Worm (Caenorhabditis elegans) whole organism, L4/young adult: Measurements from ENCODE around the gene C16C8.4.
"Not testable (repeated sequence)": the region's sequence is repeated elsewhere in the genome, so short reads cannot be mapped to it uniquely, and the experiment has no call there.

Experiments used
- W03F9.2 ChIP-seq: fragments of 150-350 bp; optimal IDR thresholded peaks from 2 replicates; lab custom pipeline; 2014; ENCODE audit warnings: missing biosample characterization, missing genetic modification characterization
- dao-5 ChIP-seq: sonication (generic microtip); optimal IDR thresholded peaks from 2 replicates; lab custom pipeline; 2016; ENCODE audit warnings: missing genotype, missing genetic modification characterization, moderate library complexity, missing compliant biosample characterization
- him-1 ChIP-seq: sonication (generic microtip); optimal IDR thresholded peaks from 2 replicates; lab custom pipeline; 2016; ENCODE audit warnings: missing genotype, missing genetic modification reagents, missing genetic modification characterization, missing compliant biosample characterization

C16C8.4 gene

DNA sequence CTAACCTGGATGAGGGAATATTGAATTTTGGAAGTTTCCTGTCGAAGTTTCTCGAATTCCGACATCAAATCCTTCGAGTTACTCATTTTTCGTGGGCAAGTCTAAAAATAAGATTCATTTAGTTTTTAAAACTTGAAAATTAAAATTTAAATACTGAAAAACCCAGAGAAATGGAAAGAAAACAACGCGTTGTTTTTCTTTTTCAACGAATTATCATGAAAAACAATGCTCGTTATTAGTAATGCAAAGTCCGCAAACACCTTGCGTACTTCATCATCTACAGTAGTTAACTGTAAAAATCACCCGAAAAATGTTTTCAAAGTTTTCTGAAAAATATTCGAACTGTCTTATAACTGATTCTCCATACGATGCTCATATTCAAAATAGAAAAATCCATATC lies at the start of gene C16C8.4:
C16C8.4 (minus strand) TSS at position 101 of the 400 bp plus-strand sequence.
- no peak for TF ChIP-seq him-1 (tag; lab: Kevin White, UChicago)
- TF ChIP-seq dao-5 (tag; lab: Kevin White, UChicago), result no peak
- TF ChIP-seq W03F9.2, result no peak

DNA sequence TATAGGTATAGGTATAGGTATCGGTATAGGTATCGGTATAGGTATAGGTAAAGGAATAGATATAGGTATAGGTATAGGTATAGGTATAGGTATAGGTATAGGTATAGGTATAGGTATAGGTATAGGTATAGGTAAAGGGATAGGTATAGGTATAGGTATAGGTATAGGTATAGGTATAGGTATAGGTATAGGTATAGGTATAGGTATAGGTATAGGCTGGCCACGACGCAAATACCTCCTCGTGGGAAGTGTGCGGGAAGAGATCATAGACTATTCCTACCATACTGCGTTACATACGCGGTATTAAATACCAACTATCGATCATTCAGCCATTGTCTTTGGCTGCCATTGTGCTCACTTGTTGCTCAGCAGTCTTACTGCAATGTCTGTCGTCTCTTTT lies 46.6 kb upstream of the C16C8.4 start, which contains the start of gene fbxb-112:
fbxb-112 (plus strand) TSS at position 301 of the 400 bp plus-strand sequence.
- not testable (repeated sequence) for TF ChIP-seq W03F9.2; him-1 (tag; lab: Kevin White, UChicago); dao-5 (tag; lab: Kevin White, UChicago)

DNA sequence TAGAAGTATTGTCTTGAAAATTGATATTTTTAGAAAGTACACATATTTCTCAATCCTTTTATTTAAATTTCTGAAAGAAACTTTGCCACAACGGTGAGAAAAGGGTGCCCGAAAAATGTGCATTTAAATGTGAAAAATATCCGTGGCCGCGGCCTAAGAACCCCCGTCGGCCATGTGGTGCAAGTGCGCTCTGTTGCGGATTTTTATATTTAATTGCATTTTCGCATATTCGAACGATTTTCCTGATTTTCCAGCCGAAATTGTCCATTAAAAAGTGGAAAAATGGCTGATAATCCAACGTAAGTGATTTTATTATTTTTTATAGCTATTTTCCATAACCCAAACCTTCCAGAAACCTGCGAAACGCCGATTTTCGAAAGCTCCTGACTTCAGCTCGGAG lies 38.1 kb upstream of the C16C8.4 start, which contains the start of gene smu-2:
smu-2 (plus strand) TSS at position 178 of the 400 bp plus-strand sequence.
- TF ChIP-seq dao-5 (tag; lab: Kevin White, UChicago) (no peak), W03F9.2 (no peak), him-1 (tag; lab: Kevin White, UChicago) (no peak)

DNA sequence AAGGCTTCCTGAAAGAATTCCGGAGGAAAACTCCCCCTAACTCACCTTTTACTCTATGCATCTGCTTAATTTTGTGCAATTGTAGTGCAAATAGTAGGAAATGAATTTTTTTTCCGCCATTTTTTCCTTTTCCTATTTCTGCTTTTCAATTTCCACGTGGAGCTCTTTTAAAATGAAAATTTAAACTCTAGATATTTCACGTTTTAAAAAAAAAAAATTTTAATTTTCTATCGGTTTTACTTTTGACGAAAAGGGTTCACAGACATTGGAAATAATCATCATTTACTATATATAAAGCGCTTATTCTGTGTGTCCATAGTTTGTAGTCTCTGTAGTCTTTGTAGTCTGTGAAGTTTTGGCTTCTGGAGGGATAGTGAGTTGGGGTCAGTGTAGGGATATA lies 37.4 kb upstream of the C16C8.4 start, which contains the start of gene Y49F6B.8:
Y49F6B.8 (minus strand) TSS at position 101 of the 400 bp plus-strand sequence.
- TF ChIP-seq dao-5 (tag; lab: Kevin White, UChicago), result no peak
- no peak for TF ChIP-seq him-1 (tag; lab: Kevin White, UChicago)
- no peak for TF ChIP-seq W03F9.2

DNA sequence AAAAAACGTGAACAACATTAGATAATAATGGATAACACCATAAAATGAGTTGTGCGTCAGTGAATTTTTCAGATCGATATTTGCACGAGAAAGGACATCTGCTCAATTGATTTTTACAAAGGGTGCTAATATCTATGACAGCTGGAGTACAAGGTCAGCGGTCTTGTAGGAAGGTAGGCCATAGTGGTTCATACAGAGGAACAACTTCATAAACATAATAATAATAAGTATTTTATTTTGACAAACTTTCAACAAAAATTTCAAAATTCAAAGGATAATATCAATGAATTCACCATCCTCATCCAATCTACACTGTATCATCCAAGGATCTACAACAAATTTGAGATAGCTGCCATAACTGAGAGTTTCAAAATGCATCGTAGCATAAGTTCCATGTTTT lies 33.0 kb upstream of the C16C8.4 start, which contains the start of gene fbxb-104:
fbxb-104 (minus strand) TSS at position 101 of the 400 bp plus-strand sequence.
- TF ChIP-seq W03F9.2, result no peak
- TF ChIP-seq him-1 (tag; lab: Kevin White, UChicago), result no peak
- no peak for TF ChIP-seq dao-5 (tag; lab: Kevin White, UChicago)

DNA sequence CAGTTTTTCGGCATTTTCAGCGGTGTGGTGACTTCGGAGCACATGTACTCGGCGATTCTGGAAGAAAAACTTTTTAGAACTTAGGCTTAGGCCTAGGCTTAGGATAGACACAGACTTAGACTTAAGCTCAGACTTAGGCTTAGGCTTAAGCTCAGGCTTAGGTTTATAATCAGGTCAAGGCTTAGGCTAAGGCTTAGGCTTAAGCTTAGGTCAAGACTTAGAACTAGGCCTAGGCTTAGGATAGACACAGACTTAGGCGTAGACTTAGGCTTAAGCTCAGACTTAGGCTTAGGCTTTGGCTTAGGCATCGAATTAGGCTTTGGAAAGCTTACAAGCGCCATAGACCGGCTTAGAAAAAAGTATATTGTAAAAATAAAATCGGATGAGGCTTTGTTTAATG lies 32.4 kb upstream of the C16C8.4 start:
- TF ChIP-seq dao-5 (tag; lab: Kevin White, UChicago) (no peak), him-1 (tag; lab: Kevin White, UChicago) (no peak), W03F9.2 (no peak)

DNA sequence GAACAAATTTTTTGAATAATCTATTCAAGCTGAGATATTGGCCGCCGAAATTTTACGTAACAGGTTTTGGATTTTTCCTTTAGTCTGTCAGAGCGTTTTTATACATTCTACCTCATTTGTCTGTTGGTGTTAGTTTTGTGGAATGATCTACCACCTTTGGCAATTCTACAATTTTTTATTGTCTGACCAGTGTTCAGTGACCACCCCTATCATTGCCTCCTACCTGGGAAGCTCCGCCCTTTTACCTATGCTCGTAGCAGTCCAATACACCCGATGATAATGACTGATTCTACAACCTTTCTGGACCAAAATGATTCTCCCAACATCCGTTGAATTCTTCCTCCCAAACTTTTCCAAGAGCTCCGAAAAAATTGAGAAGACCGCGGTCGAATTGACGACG lies 29.6 kb upstream of the C16C8.4 start, which contains the start of gene sdz-32:
sdz-32 (plus strand) TSS at position 301 of the 400 bp plus-strand sequence.
- TF ChIP-seq him-1 (tag; lab: Kevin White, UChicago) (no peak), W03F9.2 (no peak), dao-5 (tag; lab: Kevin White, UChicago) (no peak)

DNA sequence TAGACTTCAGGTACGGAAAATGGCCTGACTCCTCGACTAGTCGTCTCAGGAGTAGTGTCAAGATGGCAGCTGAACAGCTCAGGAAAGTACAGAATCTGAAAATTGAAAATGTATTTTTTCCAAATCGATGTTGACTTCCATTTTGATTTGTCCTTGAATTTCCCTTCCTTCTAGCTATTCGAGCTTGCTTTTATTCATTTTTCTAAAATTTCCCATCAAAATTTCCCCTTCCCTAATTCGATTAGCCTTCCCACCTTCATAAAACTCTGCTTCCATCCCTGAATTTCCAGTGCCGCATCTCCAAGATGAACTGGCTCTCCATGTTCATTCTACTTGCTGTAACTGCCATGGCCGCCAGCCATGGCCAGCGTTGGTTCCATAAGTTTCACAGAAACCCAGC lies 28.6 kb upstream of the C16C8.4 start, which contains the start of gene Y49F6B.6:
Y49F6B.6 (plus strand) TSS at position 301 of the 400 bp plus-strand sequence.
- TF ChIP-seq dao-5 (tag; lab: Kevin White, UChicago) (no peak), him-1 (tag; lab: Kevin White, UChicago) (no peak)

DNA sequence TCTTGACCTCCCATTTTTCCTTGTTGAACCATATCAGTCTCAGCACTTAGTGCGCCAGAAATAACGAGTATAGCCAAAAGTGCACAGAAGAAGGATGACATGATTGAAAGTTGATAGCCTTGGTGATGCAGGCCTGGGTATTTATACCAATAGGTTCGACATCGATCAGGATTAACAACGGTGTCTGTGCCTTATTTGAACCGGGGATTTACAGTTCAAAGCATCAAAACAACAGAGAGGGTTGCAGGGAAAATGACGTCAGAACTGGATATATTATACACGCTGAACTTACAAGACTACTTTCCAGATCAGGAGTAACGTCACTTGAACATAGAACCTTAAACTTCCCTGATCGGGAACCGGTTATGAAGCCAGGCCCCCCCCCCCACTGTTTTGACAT lies 28.1 kb upstream of the C16C8.4 start, which contains the start of gene Y49F6B.12:
Y49F6B.12 (minus strand) TSS at position 101 of the 400 bp plus-strand sequence.
- TF ChIP-seq him-1 (tag; lab: Kevin White, UChicago) (no peak), W03F9.2 (no peak)

DNA sequence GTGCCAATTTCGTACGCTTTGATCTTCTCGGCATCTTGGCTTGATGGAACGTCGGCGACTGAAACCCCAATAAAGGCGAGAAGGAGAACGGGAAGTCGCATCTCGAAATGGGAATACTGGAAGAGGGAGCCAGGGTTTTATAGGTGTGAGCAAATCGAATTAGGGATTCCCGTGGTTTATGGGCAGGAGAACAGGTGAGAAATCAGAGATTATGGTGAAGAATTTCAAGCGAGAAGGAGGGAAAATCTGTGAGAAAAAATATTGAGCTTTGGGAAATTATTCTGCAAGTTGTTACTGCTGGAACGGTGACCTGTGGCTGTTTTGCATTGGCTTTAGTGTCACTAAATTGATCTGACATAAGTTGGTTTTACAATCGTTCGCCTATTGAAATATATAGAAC lies 27.4 kb upstream of the C16C8.4 start, which contains the start of gene Y49F6B.13:
Y49F6B.13 (minus strand) TSS at position 101 of the 400 bp plus-strand sequence.
- TF ChIP-seq W03F9.2 (no peak), him-1 (tag; lab: Kevin White, UChicago) (no peak), dao-5 (tag; lab: Kevin White, UChicago) (no peak)

DNA sequence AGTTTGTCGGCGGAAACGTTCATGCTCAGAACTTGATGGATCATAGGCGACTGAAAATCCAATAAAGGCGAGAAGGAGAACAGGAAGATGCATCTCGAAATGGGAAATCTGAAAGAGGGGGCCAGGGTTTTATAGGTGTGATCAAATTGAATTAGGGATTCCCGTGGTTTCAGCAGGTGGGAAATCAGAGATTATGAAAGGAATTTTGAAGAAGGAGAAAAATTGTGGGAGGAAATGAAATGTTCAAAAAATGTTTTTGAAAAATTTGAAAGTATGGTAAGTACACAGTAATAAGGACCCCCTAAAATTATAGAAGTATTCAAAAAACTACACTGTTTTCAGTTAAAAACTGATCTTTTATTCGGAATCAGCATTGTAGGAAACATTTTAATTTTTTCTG lies 26.4 kb upstream of the C16C8.4 start, which contains the start of gene Y49F6B.20:
Y49F6B.20 (minus strand) TSS at position 101 of the 400 bp plus-strand sequence.
- TF ChIP-seq him-1 (tag; lab: Kevin White, UChicago), result no peak
- TF ChIP-seq dao-5 (tag; lab: Kevin White, UChicago), result no peak
- no peak for TF ChIP-seq W03F9.2

DNA sequence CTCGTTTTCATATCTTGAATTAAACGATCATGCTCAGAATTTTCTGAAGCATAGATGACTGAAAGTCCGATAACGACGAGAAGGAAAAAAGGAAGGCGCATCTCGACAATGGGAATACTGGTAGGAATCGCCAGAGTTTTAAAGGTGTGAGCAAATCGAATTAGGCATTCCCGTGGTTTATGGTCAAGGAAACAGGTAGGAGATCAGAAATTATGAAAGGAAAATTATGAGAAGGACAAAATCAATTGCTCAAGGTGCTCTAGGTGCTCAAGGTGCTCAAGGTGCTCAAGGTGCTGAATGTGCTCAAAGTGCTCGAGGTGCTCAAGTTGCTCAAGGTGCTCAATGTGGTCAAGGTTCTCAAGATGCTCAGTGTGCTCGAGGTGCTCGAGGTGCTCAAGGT lies 20.4 kb upstream of the C16C8.4 start, which contains the start of gene C16C8.10:
C16C8.10 (minus strand) TSS at position 101 of the 400 bp plus-strand sequence.
- TF ChIP-seq dao-5 (tag; lab: Kevin White, UChicago); him-1 (tag; lab: Kevin White, UChicago); W03F9.2: not testable (repeated sequence)

DNA sequence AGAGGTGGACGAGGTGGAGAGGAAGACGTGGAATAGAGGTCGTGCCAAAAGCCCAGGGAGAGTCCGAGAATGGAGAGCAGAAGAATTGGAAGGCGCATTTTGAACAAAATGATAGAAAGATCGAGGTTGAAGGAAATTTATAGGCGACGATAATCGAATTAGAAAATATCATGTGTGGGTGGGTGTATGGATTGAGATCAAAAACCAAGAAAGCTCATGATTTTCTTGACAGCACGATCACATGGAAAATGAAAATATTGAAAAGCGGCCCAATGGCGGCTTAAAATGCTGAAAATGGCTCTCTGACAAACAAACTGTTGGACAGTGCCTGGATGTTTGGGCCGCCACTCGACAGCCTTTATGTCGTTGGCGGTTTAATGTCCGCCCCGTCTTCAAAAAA lies 18.9 kb upstream of the C16C8.4 start, which contains the start of gene C16C8.9:
C16C8.9 (minus strand) TSS at position 101 of the 400 bp plus-strand sequence.
- no peak for TF ChIP-seq dao-5 (tag; lab: Kevin White, UChicago)
- TF ChIP-seq him-1 (tag; lab: Kevin White, UChicago), result no peak
- TF ChIP-seq W03F9.2, result no peak

DNA sequence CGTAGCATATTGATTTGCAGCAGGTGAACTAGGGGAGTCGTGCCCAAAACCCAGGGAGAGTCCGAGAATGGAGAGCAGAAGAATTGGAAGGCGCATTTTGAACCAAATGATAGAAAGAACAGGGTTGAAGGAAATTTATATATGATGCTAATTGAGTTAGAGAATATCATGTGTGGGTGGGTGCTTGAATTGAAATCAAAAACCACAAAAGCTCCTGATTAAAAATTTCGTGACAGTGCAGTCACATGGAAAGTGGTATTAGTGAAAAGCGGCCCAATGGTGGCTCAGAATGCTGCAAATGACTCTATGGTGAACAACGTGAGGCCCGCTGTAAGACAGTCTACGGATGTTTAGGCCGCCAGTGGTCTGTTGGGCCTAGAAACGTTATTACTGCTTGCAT lies 17.4 kb upstream of the C16C8.4 start, which contains the start of gene C16C8.8:
C16C8.8 (minus strand) TSS at position 101 of the 400 bp plus-strand sequence.
- TF ChIP-seq him-1 (tag; lab: Kevin White, UChicago), result no peak
